Fruit fly (Drosophila melanogaster) whole organism, embryonic: ENCODE results near the gene TTLL1A.

Experiments used
- Atf6 ChIP-seq: fragments of 200-800 bp; sonication (Bioruptor generic); IDR thresholded peaks from 2 replicates; pipeline ENCODE4 v1.3.6; 2022; ENCODE audit warnings: missing biosample characterization, missing genetic modification characterization
- Blimp-1 ChIP-seq: fragments of 200-800 bp; sonication (Bioruptor generic); optimal IDR thresholded peaks from 3 replicates; lab custom pipeline; 2018; ENCODE audit warnings: missing biosample characterization, missing genetic modification characterization, mild to moderate bottlenecking, moderate library complexity, missing genetic modification reagents
- BtbVII ChIP-seq: fragments of 200-800 bp; sonication (Bioruptor generic); optimal IDR thresholded peaks from 3 replicates; lab custom pipeline; 2017; ENCODE audit warnings: missing biosample characterization, mild to moderate bottlenecking, missing genetic modification characterization
- CG10274 ChIP-seq: fragments of 200-800 bp; sonication (Bioruptor generic); optimal IDR thresholded peaks from 3 replicates; lab custom pipeline; 2017; ENCODE audit warnings: missing biosample characterization, mild to moderate bottlenecking, missing genetic modification characterization
- CG11093 ChIP-seq: fragments of 200-800 bp; sonication (Bioruptor generic); IDR thresholded peaks from 3 replicates; pipeline ENCODE4 v1.3.6; 2022; ENCODE audit warnings: missing biosample characterization, missing genetic modification characterization
- CG12744 ChIP-seq: fragments of 200-800 bp; sonication (Bioruptor generic); optimal IDR thresholded peaks from 2 replicates; lab custom pipeline; 2016; ENCODE audit warnings: missing biosample characterization, missing genetic modification characterization
- CG12769 ChIP-seq: fragments of 200-800 bp; sonication (Bioruptor generic); optimal IDR thresholded peaks from 2 replicates; lab custom pipeline; 2019; ENCODE audit warnings: missing biosample characterization, mild to moderate bottlenecking, missing genetic modification characterization, moderate library complexity
- CG17568 ChIP-seq: fragments of 200-800 bp; sonication (Bioruptor generic); optimal IDR thresholded peaks from 2 replicates; lab custom pipeline; 2018; ENCODE audit warnings: missing biosample characterization, mild to moderate bottlenecking, missing genetic modification characterization, moderate library complexity
- CG18011 ChIP-seq: fragments of 200-800 bp; sonication (Bioruptor generic); optimal IDR thresholded peaks from 2 replicates; lab custom pipeline; 2017; ENCODE audit warnings: missing biosample characterization, missing genetic modification characterization, mild to moderate bottlenecking, moderate library complexity, missing genotype
- CG18619 ChIP-seq: fragments of 200-800 bp; sonication (Bioruptor generic); optimal IDR thresholded peaks from 3 replicates; lab custom pipeline; 2017; ENCODE audit warnings: missing biosample characterization, mild to moderate bottlenecking, missing genetic modification characterization
- CG7372 ChIP-seq: fragments of 200-800 bp; sonication (Bioruptor generic); IDR thresholded peaks from 2 replicates; pipeline ENCODE4 v1.3.6; 2022; ENCODE audit warnings: missing biosample characterization, missing genetic modification characterization
- CG8281 ChIP-seq: fragments of 200-800 bp; sonication (Bioruptor generic); optimal IDR thresholded peaks from 2 replicates; lab custom pipeline; 2018; ENCODE audit warnings: missing biosample characterization, mild to moderate bottlenecking, missing genetic modification characterization, moderate library complexity
- Ets65A ChIP-seq: fragments of 200-800 bp; sonication (Bioruptor generic); peaks from one replicate; lab custom pipeline; 2016; ENCODE audit warnings: missing biosample characterization, missing genetic modification characterization
- HLHmδ ChIP-seq: fragments of 200-800 bp; sonication (Bioruptor generic); optimal IDR thresholded peaks from 2 replicates; lab custom pipeline; 2018; ENCODE audit warnings: missing biosample characterization, mild to moderate bottlenecking, missing genetic modification characterization, moderate library complexity
- Hr51 ChIP-seq, 2 experiments: fragments of 200-800 bp; sonication (Bioruptor generic); optimal IDR thresholded peaks; 2 replicates in 1 of 2; 3 replicates in 1 of 2; lab custom pipeline; 2016 to 2018; ENCODE audit warnings: missing biosample characterization in 2 of 2, missing genetic modification characterization in 2 of 2, mild to moderate bottlenecking in 1 of 2, moderate library complexity in 1 of 2
- Hr78 ChIP-seq, 2 experiments: fragments of 200-800 bp in 1 of 2; fragments of >200 bp in 1 of 2; sonication (Bioruptor generic) in 1 of 2; optimal IDR thresholded peaks; 2 replicates each; lab custom pipeline; 2017 to 2019; ENCODE audit warnings: missing biosample characterization in 2 of 2, missing genetic modification characterization in 2 of 2, mild to moderate bottlenecking in 1 of 2, moderate library complexity in 1 of 2
- MBD-R2 ChIP-seq: fragments of 200-800 bp; sonication (Bioruptor generic); IDR thresholded peaks from 2 replicates; pipeline ENCODE4 v1.3.6; 2022; ENCODE audit warnings: missing biosample characterization, missing genetic modification characterization
- Med ChIP-seq: fragments of 200-800 bp; sonication (Bioruptor generic); peaks from one replicate; lab custom pipeline; 2016; ENCODE audit warnings: missing biosample characterization, missing genetic modification characterization, mild to moderate bottlenecking, inconsistent platforms, moderate library complexity
- Pdp1 ChIP-seq, 2 experiments: fragments of 200-800 bp; sonication (Bioruptor generic); optimal IDR thresholded peaks; 3 replicates each; lab custom pipeline; 2016; ENCODE audit warnings: missing biosample characterization in 2 of 2, missing genetic modification characterization in 2 of 2, mild to moderate bottlenecking in 1 of 2, moderate library complexity in 1 of 2
- Sox102F ChIP-seq: fragments of 200-800 bp; sonication (Bioruptor generic); optimal IDR thresholded peaks from 2 replicates; lab custom pipeline; 2018; ENCODE audit warnings: missing biosample characterization, mild to moderate bottlenecking, missing genetic modification characterization, moderate library complexity
- chm ChIP-seq: fragments of 200-800 bp; sonication (Bioruptor generic); IDR thresholded peaks from 2 replicates; pipeline ENCODE4 v1.3.6; 2022; ENCODE audit warnings: missing biosample characterization, missing genetic modification characterization
- crc ChIP-seq: fragments of 200-800 bp; sonication (Bioruptor generic); optimal IDR thresholded peaks from 2 replicates; lab custom pipeline; 2016; ENCODE audit warnings: missing biosample characterization, missing genetic modification characterization
- dimm ChIP-seq: fragments of 200-800 bp; sonication (Bioruptor generic); IDR thresholded peaks from 2 replicates; pipeline ENCODE4 v1.3.6; 2022; ENCODE audit warnings: missing biosample characterization, missing genetic modification characterization
- dmrt11E ChIP-seq: fragments of 200-800 bp; sonication (Bioruptor generic); optimal IDR thresholded peaks from 3 replicates; lab custom pipeline; 2018; ENCODE audit warnings: missing biosample characterization, mild to moderate bottlenecking, missing genetic modification characterization, moderate library complexity
- ems ChIP-seq: fragments of 200-800 bp; sonication (Bioruptor generic); optimal IDR thresholded peaks from 3 replicates; lab custom pipeline; 2016; ENCODE audit warnings: missing biosample characterization, missing genetic modification characterization
- gce ChIP-seq: fragments of 200-800 bp; sonication (Bioruptor generic); IDR thresholded peaks from 3 replicates; pipeline ENCODE4 v1.3.6; 2022; ENCODE audit warnings: missing biosample characterization, missing genetic modification characterization
- grau ChIP-seq: fragments of 200-800 bp; optimal IDR thresholded peaks from 3 replicates; lab custom pipeline; 2019; ENCODE audit warnings: missing biosample characterization, mild to moderate bottlenecking, missing genetic modification characterization, moderate library complexity
- oc ChIP-seq: fragments of 200-800 bp; sonication (Bioruptor generic); optimal IDR thresholded peaks from 2 replicates; lab custom pipeline; 2018; ENCODE audit warnings: missing biosample characterization, mild to moderate bottlenecking, missing genetic modification characterization, moderate library complexity
- pb ChIP-seq: fragments of 200-800 bp; sonication (Bioruptor generic); optimal IDR thresholded peaks from 3 replicates; lab custom pipeline; 2016; ENCODE audit warnings: missing biosample characterization, missing genetic modification characterization
- prd ChIP-seq, 3 experiments: fragments of >200 bp in 2 of 3; fragments of 200-800 bp in 1 of 3; sonication (Bioruptor generic) in 1 of 3; optimal IDR thresholded peaks in 2 of 3; IDR thresholded peaks in 1 of 3; 2 replicates in 2 of 3; 3 replicates in 1 of 3; pipeline versions ENCODE4 v1.3.6 to Lab custom; 2017 to 2022; ENCODE audit warnings: missing biosample characterization in 1 of 3, missing genetic modification characterization in 1 of 3
- pros ChIP-seq: fragments of 200-800 bp; sonication (Bioruptor generic); optimal IDR thresholded peaks from 3 replicates; lab custom pipeline; 2019; ENCODE audit warnings: missing biosample characterization, mild to moderate bottlenecking, missing genetic modification characterization, moderate library complexity
- row ChIP-seq: fragments of 200-800 bp; sonication (Bioruptor generic); IDR thresholded peaks from 3 replicates; pipeline ENCODE4 v1.3.6; 2022; ENCODE audit warnings: missing biosample characterization, missing genetic modification characterization
- salm ChIP-seq: fragments of 200-800 bp; sonication (Bioruptor generic); optimal IDR thresholded peaks from 2 replicates; lab custom pipeline; 2018; ENCODE audit warnings: missing biosample characterization, mild to moderate bottlenecking, missing genetic modification characterization
- sens ChIP-seq: fragments of 200-800 bp; sonication (Bioruptor generic); peaks from one replicate; lab custom pipeline; 2016; ENCODE audit warnings: missing biosample characterization, missing genetic modification characterization
- shn ChIP-seq: fragments of 200-800 bp; sonication (Bioruptor generic); optimal IDR thresholded peaks from 3 replicates; lab custom pipeline; 2016; ENCODE audit warnings: missing biosample characterization, missing genetic modification characterization
- tgo ChIP-seq: fragments of 200-800 bp; sonication (Bioruptor generic); IDR thresholded peaks from 3 replicates; pipeline ENCODE4 v1.3.6; 2022; ENCODE audit warnings: missing biosample characterization, missing genetic modification characterization
- z ChIP-seq: fragments of 200-800 bp; sonication (Bioruptor generic); IDR thresholded peaks from 3 replicates; pipeline ENCODE4 v1.3.6; 2022; ENCODE audit warnings: missing biosample characterization, missing genetic modification characterization

The TTLL1A gene

DNA sequence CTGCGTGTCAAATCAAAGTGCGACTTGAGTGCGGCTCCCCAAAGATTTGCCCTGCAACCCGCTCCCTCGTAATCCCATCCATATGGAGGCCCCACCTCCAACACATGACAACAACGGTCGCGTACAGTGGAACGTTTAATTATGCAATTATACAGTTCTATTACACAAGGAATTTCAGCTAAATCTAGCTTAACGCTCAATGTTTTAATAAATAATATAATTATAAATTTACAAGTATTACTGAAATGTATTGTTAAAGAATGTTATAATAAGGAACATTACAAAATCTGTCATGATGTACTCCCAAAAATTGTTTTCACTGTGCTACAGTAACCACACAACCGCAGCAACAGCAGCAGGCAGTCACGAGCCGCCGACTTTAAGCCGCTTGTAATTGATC, 28.3 kb downstream of the TTLL1A start (continued):
- TF ChIP-seq chm (GFP tag; lab: Robert Waterston, UW), result no peak
- peak; percentile 31 for TF ChIP-seq dmrt11E (tag; lab: Kevin White, UChicago)
- no peak for TF ChIP-seq CG18619
- no peak for TF ChIP-seq prd (optimal IDR thresholded peaks at IDR 0.05; lab: Kevin White, UChicago)
- TF ChIP-seq prd (GFP tag; IDR thresholded peaks at IDR 0.05; lab: Robert Waterston, UW), result peak; percentile 47; the same call in 1 of the 3 replicates
- TF ChIP-seq BtbVII, result no peak
- TF ChIP-seq dimm, result no peak
- no peak for TF ChIP-seq HLHmδ (GFP tag; lab: Kevin White, UChicago)
- no peak for TF ChIP-seq ems (GFP tag; lab: Kevin White, UChicago)
- TF ChIP-seq CG12744, result no peak

DNA sequence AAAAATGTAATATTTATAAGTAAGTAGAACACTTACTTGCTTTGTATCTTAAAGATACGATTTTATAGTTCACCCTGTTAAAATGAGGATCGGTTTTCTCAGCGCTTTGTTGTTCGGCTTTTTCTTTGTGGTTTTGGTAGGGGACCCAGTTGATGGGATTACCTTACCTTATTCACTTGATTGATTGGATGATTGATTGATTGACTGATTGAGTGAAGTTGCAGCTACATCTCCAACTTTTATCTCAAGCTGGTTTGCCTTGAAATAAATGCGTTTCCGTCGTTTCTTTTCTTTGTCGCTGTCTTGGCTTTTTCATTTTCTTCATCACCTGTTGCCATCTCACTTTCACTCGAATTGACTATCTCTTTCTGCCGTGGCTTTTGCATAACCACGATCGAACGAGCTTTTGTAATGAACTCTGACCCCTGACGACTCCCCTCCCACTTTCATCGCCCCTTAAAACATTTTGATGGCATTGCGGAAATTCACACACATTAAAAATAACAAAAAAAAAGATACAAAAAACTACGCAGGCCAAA, 29.6 kb downstream of the TTLL1A start:
- peak in 1 of 2 experiments; percentile 96 for TF ChIP-seq Hr78 (GFP tag; optimal IDR thresholded peaks at IDR 0.05; lab: Kevin White, UChicago)
- TF ChIP-seq CG8281, result peak; percentile 93
- TF ChIP-seq pros (GFP tag; lab: Kevin White, UChicago), result peak; percentile 71
- no peak for TF ChIP-seq Atf6 (GFP tag; lab: Robert Waterston, UW)
- TF ChIP-seq oc (tag; lab: Kevin White, UChicago), result peak; percentile 13
- no peak for TF ChIP-seq CG17568 (GFP tag; lab: Kevin White, UChicago)
- TF ChIP-seq tgo (GFP tag; lab: Robert Waterston, UW), result no peak
- TF ChIP-seq Pdp1 (GFP tag; optimal IDR thresholded peaks at IDR 0.05; lab: Kevin White, UChicago), result peak in 1 of 2 experiments; percentile 48
- peak; percentile 78 for TF ChIP-seq Blimp-1
- no peak for TF ChIP-seq crc (GFP tag; lab: Kevin White, UChicago)

DNA sequence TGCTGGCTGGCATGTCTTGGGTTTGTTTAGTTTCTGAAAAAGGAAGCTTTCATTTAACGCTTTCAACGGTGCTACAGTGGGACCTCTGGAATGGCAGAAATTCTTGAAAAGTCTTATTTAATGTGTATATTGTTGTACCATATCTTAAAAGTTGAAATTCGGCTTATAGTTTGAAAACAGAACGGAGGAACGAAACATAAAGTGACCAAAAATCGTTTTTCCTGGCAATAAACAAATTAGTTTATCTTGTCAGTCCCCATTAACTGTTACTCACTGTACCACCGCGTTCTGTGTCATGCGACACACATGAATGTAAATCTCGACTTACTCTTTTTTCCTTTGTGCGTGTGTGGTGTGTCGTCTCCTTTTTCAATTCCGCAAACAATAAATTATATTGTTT, 30.3 kb downstream of the TTLL1A start:
- TF ChIP-seq shn (GFP tag; lab: Kevin White, UChicago) (no peak), MBD-R2 (GFP tag; lab: Robert Waterston, UW) (no peak), Ets65A (GFP tag; lab: Kevin White, UChicago) (peak; percentile 87), Pdp1 (GFP tag; optimal IDR thresholded peaks at IDR 0.05; lab: Kevin White, UChicago) (no peak), Med (peak; percentile 70), Hr51 (GFP tag; optimal IDR thresholded peaks at IDR 0.05; lab: Kevin White, UChicago) (no peak), CG11093 (GFP tag; lab: Robert Waterston, UW) (no peak), CG18011 (GFP tag; lab: Kevin White, UChicago) (no peak), z (GFP tag; lab: Robert Waterston, UW) (no peak), sens (GFP tag; lab: Kevin White, UChicago) (peak; percentile 29), Hr78 (GFP tag; optimal IDR thresholded peaks at IDR 0.05; lab: Kevin White, UChicago) (no peak), gce (GFP tag; lab: Robert Waterston, UW) (no peak), CG12769 (tag; lab: Kevin White, UChicago) (no peak), Sox102F (GFP tag; lab: Kevin White, UChicago) (no peak), pb (GFP tag; lab: Kevin White, UChicago) (no peak), row (peak; percentile 25; the same call in 1 of the 3 replicates), salm (tag; lab: Kevin White, UChicago) (no peak), grau (tag; lab: Kevin White, UChicago) (peak; percentile 64), CG10274 (GFP tag; lab: Kevin White, UChicago) (no peak), CG7372 (GFP tag; lab: Robert Waterston, UW) (no peak)
- TF ChIP-seq, all 482 proteins: peak for 5
